Fruit fly (Drosophila melanogaster): ENCODE data around the gene CG31496.

Gene CG31496

dm6 chr3R:7309579-7310037, 35.3 kb upstream of the CG31496 start, which contains the start of gene rn:
rn (minus strand) TSS chr3R:7309629.
- TF ChIP-seq Mes4 (GFP tag; optimal IDR thresholded peaks at IDR 0.05) (no peak), CG12744 (GFP tag; optimal IDR thresholded peaks at IDR 0.05) (no peak), Nf-YB (GFP tag; optimal IDR thresholded peaks at IDR 0.05) (peak; percentile 89), her (GFP tag; optimal IDR thresholded peaks at IDR 0.05) (no peak), CG32772 (GFP tag; IDR thresholded peaks at IDR 0.05) (no peak), p53 (GFP tag; optimal IDR thresholded peaks at IDR 0.05) (no peak), gem (tag; optimal IDR thresholded peaks at IDR 0.05) (no peak), dm (GFP tag; optimal IDR thresholded peaks at IDR 0.05) (no peak), ranshi (GFP tag; IDR thresholded peaks at IDR 0.05) (no peak), CG11398 (GFP tag; optimal IDR thresholded peaks at IDR 0.05) (no peak), fd96Cb (tag; optimal IDR thresholded peaks at IDR 0.05) (no peak), tup (GFP tag; optimal IDR thresholded peaks at IDR 0.05) (no peak), CG17328 (GFP tag; IDR thresholded peaks at IDR 0.05) (no peak), CG9817 (tag; optimal IDR thresholded peaks at IDR 0.05) (no peak), CG7357 (GFP tag; IDR thresholded peaks at IDR 0.05) (no peak), dan (GFP tag; IDR thresholded peaks at IDR 0.05) (no peak), Bgb (GFP tag; IDR thresholded peaks at IDR 0.05; ENCODE audit: partially characterized antibody) (no peak), sqz (GFP tag; optimal IDR thresholded peaks at IDR 0.05) (peak; percentile 20), fd3F (GFP tag; optimal IDR thresholded peaks at IDR 0.05) (no peak), CG12391 (tag; optimal IDR thresholded peaks at IDR 0.05) (no peak), CG3838 (GFP tag; optimal IDR thresholded peaks at IDR 0.05) (no peak), crc (GFP tag; optimal IDR thresholded peaks at IDR 0.05) (no peak), Drgx (GFP tag; IDR thresholded peaks at IDR 0.05) (0 out of 2 replicates have a peak, but pooled peaks have one; percentile 43), D (optimal IDR thresholded peaks at IDR 0.05) (no peak), D (GFP tag; optimal IDR thresholded peaks at IDR 0.05) (no peak), CG18476 (GFP tag; optimal IDR thresholded peaks at IDR 0.05) (no peak), CTCF (GFP tag; optimal IDR thresholded peaks at IDR 0.05) (no peak), HLH3B (GFP tag; IDR thresholded peaks at IDR 0.05) (no peak), CG10321 (GFP tag; IDR thresholded peaks at IDR 0.05) (peak; percentile 75), Ssrp (tag; optimal IDR thresholded peaks at IDR 0.05) (no peak), ewg (GFP tag; optimal IDR thresholded peaks at IDR 0.05) (peak; percentile 92), CG17186 (GFP tag; optimal IDR thresholded peaks at IDR 0.05) (no peak), seq (GFP tag; IDR thresholded peaks at IDR 0.05) (no peak), CG11093 (GFP tag; IDR thresholded peaks at IDR 0.05) (no peak), h (optimal IDR thresholded peaks at IDR 0.05) (no peak), MBD-R2 (GFP tag; IDR thresholded peaks at IDR 0.05) (no peak), nau (GFP tag; optimal IDR thresholded peaks at IDR 0.05) (no peak), NFAT (GFP tag; IDR thresholded peaks at IDR 0.05) (no peak), fru (optimal IDR thresholded peaks at IDR 0.05) (no peak), cad (GFP tag; optimal IDR thresholded peaks at IDR 0.05) (no peak), Ets65A (GFP tag) (no peak), CG4854 (GFP tag; optimal IDR thresholded peaks at IDR 0.05) (no peak), ERR (GFP tag; optimal IDR thresholded peaks at IDR 0.05) (no peak), CG10431 (GFP tag; optimal IDR thresholded peaks at IDR 0.05) (no peak), Oaz (GFP tag; IDR thresholded peaks at IDR 0.05) (no peak), CG17361 (GFP tag; IDR thresholded peaks at IDR 0.05) (no peak), Sox102F (GFP tag; optimal IDR thresholded peaks at IDR 0.05) (no peak), CG1832 (GFP tag; optimal IDR thresholded peaks at IDR 0.05) (peak; percentile 63), kni (GFP tag; optimal IDR thresholded peaks at IDR 0.05) (no peak), Nf-YC (tag; optimal IDR thresholded peaks at IDR 0.05) (peak; percentile 94), CG3995 (GFP tag; optimal IDR thresholded peaks at IDR 0.05) (no peak), CG8478 (optimal IDR thresholded peaks at IDR 0.05) (peak; percentile 37), NK7.1 (GFP tag; optimal IDR thresholded peaks at IDR 0.05) (no peak), CG33213 (GFP tag; optimal IDR thresholded peaks at IDR 0.05) (no peak), D19A (tag; optimal IDR thresholded peaks at IDR 0.05) (no peak)
